Fruit fly (Drosophila melanogaster) whole organism, pupa: ENCODE results near the gene CG14631.
A peak's percentile ranks its signal among the peaks of the same experiment; 100 is the strongest.

ENCODE experiments used
- CG10348 ChIP-seq: fragments of 200-800 bp; sonication (Bioruptor generic); IDR thresholded peaks from 2 replicates; pipeline ENCODE4 v1.3.6; 2022; ENCODE audit warnings: missing biosample characterization, missing genetic modification characterization
- CG12605 ChIP-seq: fragments of 200-800 bp; sonication (Bioruptor generic); IDR thresholded peaks from 2 replicates; pipeline ENCODE4 v1.3.6; 2022; ENCODE audit warnings: missing biosample characterization, missing genetic modification characterization
- CG13204 ChIP-seq: fragments of 200-800 bp; sonication (Bioruptor generic); optimal IDR thresholded peaks from 2 replicates; lab custom pipeline; 2018; ENCODE audit warnings: missing biosample characterization, mild to moderate bottlenecking, missing genetic modification characterization, moderate library complexity
- CG14655 ChIP-seq: fragments of 200-800 bp; sonication (Bioruptor generic); optimal IDR thresholded peaks from 3 replicates; lab custom pipeline; 2017; ENCODE audit warnings: mild to moderate bottlenecking, missing biosample characterization, missing genetic modification reagents, missing genetic modification characterization
- CG15710 ChIP-seq: fragments of 200-800 bp; sonication (Bioruptor generic); optimal IDR thresholded peaks from 2 replicates; lab custom pipeline; 2018; ENCODE audit warnings: missing biosample characterization, mild to moderate bottlenecking, missing genetic modification characterization, moderate library complexity
- CG17806 ChIP-seq: fragments of 200-800 bp; sonication (Bioruptor generic); optimal IDR thresholded peaks from 2 replicates; lab custom pipeline; 2018; ENCODE audit warnings: missing biosample characterization, mild to moderate bottlenecking, missing genetic modification characterization, moderate library complexity
- CG32121 ChIP-seq: fragments of 200-800 bp; sonication (Bioruptor generic); IDR thresholded peaks from 2 replicates; pipeline ENCODE4 v1.3.6; 2022; ENCODE audit warnings: missing biosample characterization, missing genetic modification characterization
- CG34367 ChIP-seq: fragments of 200-800 bp; sonication (Bioruptor generic); optimal IDR thresholded peaks from 2 replicates; lab custom pipeline; 2018; ENCODE audit warnings: missing biosample characterization, mild to moderate bottlenecking, missing genetic modification characterization
- CG4496 ChIP-seq: fragments of 200-800 bp; sonication (Bioruptor generic); IDR thresholded peaks from 3 replicates; pipeline ENCODE4 v1.3.6; 2022; ENCODE audit warnings: missing biosample characterization, missing genetic modification characterization
- CG8159 ChIP-seq: fragments of 200-800 bp; sonication (Bioruptor generic); optimal IDR thresholded peaks from 3 replicates; lab custom pipeline; 2018; ENCODE audit warnings: missing biosample characterization, mild to moderate bottlenecking, missing genetic modification characterization, moderate library complexity
- CG8301 ChIP-seq: fragments of 200-800 bp; sonication (Bioruptor generic); optimal IDR thresholded peaks from 2 replicates; lab custom pipeline; 2018; ENCODE audit warnings: missing biosample characterization, mild to moderate bottlenecking, missing genetic modification characterization
- CG9948 ChIP-seq: fragments of 200-800 bp; sonication (Bioruptor generic); optimal IDR thresholded peaks from 2 replicates; lab custom pipeline; 2018; ENCODE audit warnings: missing biosample characterization, mild to moderate bottlenecking, missing genetic modification characterization, moderate library complexity
- D1 ChIP-seq: fragments of 200-800 bp; sonication (Bioruptor generic); optimal IDR thresholded peaks from 2 replicates; lab custom pipeline; 2018; ENCODE audit warnings: missing biosample characterization, mild to moderate bottlenecking, missing genetic modification characterization, moderate library complexity
- EcR ChIP-seq: fragments of 200-800 bp; sonication (Bioruptor generic); optimal IDR thresholded peaks from 3 replicates; lab custom pipeline; 2019; ENCODE audit warnings: missing biosample characterization, missing genetic modification characterization, mild to moderate bottlenecking, moderate library complexity, missing genetic modification reagents
- Ets98B ChIP-seq: fragments of 200-800 bp; sonication (Bioruptor generic); IDR thresholded peaks from 2 replicates; pipeline ENCODE4 v1.3.6; 2022; ENCODE audit warnings: missing biosample characterization, missing genetic modification characterization
- Pif1A ChIP-seq: fragments of 200-800 bp; sonication (Bioruptor generic); optimal IDR thresholded peaks from 3 replicates; lab custom pipeline; 2016; ENCODE audit warnings: missing biosample characterization, missing genetic modification characterization
- Pif1B ChIP-seq: fragments of 200-800 bp; sonication (Bioruptor generic); optimal IDR thresholded peaks from 3 replicates; lab custom pipeline; 2016; ENCODE audit warnings: missing biosample characterization, missing genetic modification characterization
- Snoo ChIP-seq: fragments of 200-800 bp; sonication (Bioruptor generic); optimal IDR thresholded peaks from 3 replicates; lab custom pipeline; 2017; ENCODE audit warnings: missing biosample characterization, mild to moderate bottlenecking, missing genetic modification characterization, inconsistent platforms
- fd96Ca ChIP-seq: fragments of 200-800 bp; sonication (Bioruptor generic); IDR thresholded peaks from 3 replicates; pipeline ENCODE4 v1.3.6; 2022; ENCODE audit warnings: missing biosample characterization, missing genetic modification characterization
- gl ChIP-seq: fragments of 200-800 bp; sonication (Bioruptor generic); optimal IDR thresholded peaks from 2 replicates; lab custom pipeline; 2018; ENCODE audit warnings: missing biosample characterization, mild to moderate bottlenecking, missing genetic modification characterization
- rn ChIP-seq: fragments of 200-800 bp; sonication (Bioruptor generic); IDR thresholded peaks from 2 replicates; pipeline ENCODE4 v1.3.6; 2022; ENCODE audit warnings: missing biosample characterization, missing genetic modification characterization

Gene CG14631

dm6 chrX:1045924-1046323 lies 34.1 kb downstream of the CG14631 start, which contains the start of gene CG42259:
TSS of gene CG42259 (plus strand) at chrX:1046224.
- no peak for TF ChIP-seq CG9948
- TF ChIP-seq CG4496 = no peak
- no peak for TF ChIP-seq CG14655 (GFP tag; lab: Kevin White, UChicago)
- TF ChIP-seq CG12605 (GFP tag; lab: Robert Waterston, UW) = no peak
- TF ChIP-seq CG10348 (GFP tag; lab: Robert Waterston, UW) = no peak
- TF ChIP-seq CG13204 (GFP tag; lab: Kevin White, UChicago) = no peak
- TF ChIP-seq CG17806 (tag; lab: Kevin White, UChicago) = no peak
- TF ChIP-seq Pif1B (GFP tag; lab: Kevin White, UChicago) = no peak
- TF ChIP-seq CG34367 (tag; lab: Kevin White, UChicago) = no peak
- TF ChIP-seq D1 (tag; lab: Kevin White, UChicago) = no peak
- TF ChIP-seq EcR (GFP tag; lab: Kevin White, UChicago) = no peak
- TF ChIP-seq CG8301 = no peak
- no peak for TF ChIP-seq Pif1A (GFP tag; lab: Kevin White, UChicago)
- no peak for TF ChIP-seq CG32121 (GFP tag; lab: Robert Waterston, UW)
- no peak for TF ChIP-seq fd96Ca (GFP tag; lab: Robert Waterston, UW)
- no peak for TF ChIP-seq gl (tag; lab: Kevin White, UChicago)

dm6 chrX:1047695-1048094 lies 35.9 kb downstream of the CG14631 start:
- TF ChIP-seq Snoo (no peak), CG12605 (GFP tag; lab: Robert Waterston, UW) (no peak), fd96Ca (GFP tag; lab: Robert Waterston, UW) (no peak), Pif1A (GFP tag; lab: Kevin White, UChicago) (no peak), CG17806 (tag; lab: Kevin White, UChicago) (no peak), CG13204 (GFP tag; lab: Kevin White, UChicago) (no peak), CG4496 (no peak), gl (tag; lab: Kevin White, UChicago) (no peak), rn (GFP tag; lab: Robert Waterston, UW) (no peak), CG10348 (GFP tag; lab: Robert Waterston, UW) (no peak), EcR (GFP tag; lab: Kevin White, UChicago) (no peak)

- no peak for TF ChIP-seq gl (tag; lab: Kevin White, UChicago)
- TF ChIP-seq Pif1A (GFP tag; lab: Kevin White, UChicago) = no peak
- no peak for TF ChIP-seq CG8301
- no peak for TF ChIP-seq CG34367 (tag; lab: Kevin White, UChicago)
- TF ChIP-seq, all 21 proteins: peak for 0
Observed at dm6 chrX:1050617-1051250, 38.9 kb downstream of the CG14631 start.

- TF ChIP-seq Ets98B (GFP tag; lab: Robert Waterston, UW) (no peak), CG17806 (tag; lab: Kevin White, UChicago) (no peak), CG8159 (no peak), rn (GFP tag; lab: Robert Waterston, UW) (no peak), EcR (GFP tag; lab: Kevin White, UChicago) (peak; percentile 75), CG14655 (GFP tag; lab: Kevin White, UChicago) (no peak), CG4496 (0 out of 3 replicates have a peak, but pooled peaks have one; percentile 18), CG12605 (GFP tag; lab: Robert Waterston, UW) (no peak), CG32121 (GFP tag; lab: Robert Waterston, UW) (no peak), CG34367 (tag; lab: Kevin White, UChicago) (no peak), D1 (tag; lab: Kevin White, UChicago) (no peak), CG15710 (tag; lab: Kevin White, UChicago) (no peak), Pif1A (GFP tag; lab: Kevin White, UChicago) (no peak), fd96Ca (GFP tag; lab: Robert Waterston, UW) (no peak), CG13204 (GFP tag; lab: Kevin White, UChicago) (no peak)
Observed at dm6 chrX:1051251-1051629, 39.4 kb downstream of the CG14631 start, which contains the start of gene CG14629. TSS of gene CG14629 (plus strand) at chrX:1051525.

- TF ChIP-seq CG32121 (GFP tag; lab: Robert Waterston, UW) = peak; percentile 67
- peak; percentile 71; the same call in 2 of the 3 replicates for TF ChIP-seq fd96Ca (GFP tag; lab: Robert Waterston, UW)
- TF ChIP-seq CG10348 (GFP tag; lab: Robert Waterston, UW) = no peak
- peak; percentile 56 for TF ChIP-seq EcR (GFP tag; lab: Kevin White, UChicago)
- peak; percentile 49 for TF ChIP-seq Ets98B (GFP tag; lab: Robert Waterston, UW)
- peak; percentile 65 for TF ChIP-seq CG34367 (tag; lab: Kevin White, UChicago)
- TF ChIP-seq CG8159 = peak; percentile 71
- TF ChIP-seq D1 (tag; lab: Kevin White, UChicago) = no peak
- TF ChIP-seq CG17806 (tag; lab: Kevin White, UChicago) = peak; percentile 62
- TF ChIP-seq Pif1A (GFP tag; lab: Kevin White, UChicago) = peak; percentile 52
- peak; percentile 38; the same call in 1 of the 2 replicates for TF ChIP-seq rn (GFP tag; lab: Robert Waterston, UW)
- peak; percentile 62 for TF ChIP-seq CG14655 (GFP tag; lab: Kevin White, UChicago)
- TF ChIP-seq Snoo = peak; percentile 63
- TF ChIP-seq Pif1B (GFP tag; lab: Kevin White, UChicago) = peak; percentile 47
- peak; percentile 77 for TF ChIP-seq CG4496
- no peak for TF ChIP-seq CG12605 (GFP tag; lab: Robert Waterston, UW)
- peak; percentile 57 for TF ChIP-seq CG8301
- TF ChIP-seq gl (tag; lab: Kevin White, UChicago) = peak; percentile 7
- peak; percentile 51 for TF ChIP-seq CG9948
- TF ChIP-seq CG13204 (GFP tag; lab: Kevin White, UChicago) = peak; percentile 23
- peak; percentile 68 for TF ChIP-seq CG15710 (tag; lab: Kevin White, UChicago)
Observed at dm6 chrX:1052684-1053389, 41.0 kb downstream of the CG14631 start.
